Worm (Caenorhabditis elegans): ENCODE data around the gene tomm-20.

The tomm-20 gene

ce11 chrV:12343419-12343969 is at the start of gene tomm-20:
TSS of gene tomm-20 (minus strand) at chrV:12343469.
- TF ChIP-seq lin-26 (GFP tag; IDR thresholded peaks at IDR 0.05), result no peak
- TF ChIP-seq bed-2 (GFP tag; IDR thresholded peaks at IDR 0.05), result no peak
- peak; percentile 40 for TF ChIP-seq snpc-1.1 (tag; optimal IDR thresholded peaks at IDR 0.05; ENCODE audit: insufficient read depth)
- no peak for TF ChIP-seq sdz-38 (tag; optimal IDR thresholded peaks at IDR 0.05)
- TF ChIP-seq mxl-1 (tag; optimal IDR thresholded peaks at IDR 0.05), result no peak
- peak; percentile 47 for TF ChIP-seq snpc-4 (GFP tag; optimal IDR thresholded peaks at IDR 0.05)
- peak; percentile 77 to 85 (median 78) for TF ChIP-seq snpc-4 (tag; optimal IDR thresholded peaks at IDR 0.05)
- TF ChIP-seq ceh-40 (GFP tag; IDR thresholded peaks at IDR 0.05), result no peak
- TF ChIP-seq ztf-25 (GFP tag; IDR thresholded peaks at IDR 0.05), result no peak
- TF ChIP-seq ccch-3 (GFP tag; optimal IDR thresholded peaks at IDR 0.05), result no peak
- peak; percentile 18 for TF ChIP-seq atf-7 (tag; optimal IDR thresholded peaks at IDR 0.05)
- TF ChIP-seq ztf-28 (GFP tag; IDR thresholded peaks at IDR 0.05), result no peak
- TF ChIP-seq tbx-9 (tag; optimal IDR thresholded peaks at IDR 0.05; ENCODE audit: borderline replicate concordance), result no peak
- no peak for TF ChIP-seq ceh-58 (GFP tag; IDR thresholded peaks at IDR 0.05)
- TF ChIP-seq F33H1.4 (GFP tag; IDR thresholded peaks at IDR 0.05), result peak; percentile 73
- peak; percentile 47 for TF ChIP-seq somi-1 (GFP tag; optimal IDR thresholded peaks at IDR 0.05)
- TF ChIP-seq rec-8 (tag; optimal IDR thresholded peaks at IDR 0.05), result no peak
- no peak for TF ChIP-seq aptf-3 (GFP tag; IDR thresholded peaks at IDR 0.05)
- TF ChIP-seq K12H6.12 (tag; optimal IDR thresholded peaks at IDR 0.05), result peak; percentile 39
- TF ChIP-seq hmg-1.2 (GFP tag; IDR thresholded peaks at IDR 0.05), result peak; percentile 74
- no peak for TF ChIP-seq Y95B8A.8 (GFP tag; IDR thresholded peaks at IDR 0.05)
- no peak for TF ChIP-seq fkh-3 (tag; optimal IDR thresholded peaks at IDR 0.05)
- no peak for TF ChIP-seq mes-4 (tag; optimal IDR thresholded peaks at IDR 0.05)
- TF ChIP-seq ztf-3 (GFP tag; optimal IDR thresholded peaks at IDR 0.05), result no peak
- peak; percentile 81 for TF ChIP-seq ceh-100 (GFP tag; IDR thresholded peaks at IDR 0.05)
- peak; percentile 37 for TF ChIP-seq pha-4 (tag; optimal IDR thresholded peaks at IDR 0.05)
- no peak for TF ChIP-seq hlh-26 (GFP tag; conservative IDR thresholded peaks at IDR 0.05)
- peak; percentile 23 for TF ChIP-seq athp-1 (tag; optimal IDR thresholded peaks at IDR 0.05)
- TF ChIP-seq F23B12.7 (tag; optimal IDR thresholded peaks at IDR 0.05; ENCODE audit: insufficient read depth), result peak; percentile 83
- TF ChIP-seq hmg-20 (GFP tag; IDR thresholded peaks at IDR 0.05), result peak; percentile 77; the same call in 1 of the 2 replicates
- peak; percentile 87 for TF ChIP-seq madf-3 (GFP tag; IDR thresholded peaks at IDR 0.05)
- TF ChIP-seq nhr-90 (tag; optimal IDR thresholded peaks at IDR 0.05), result no peak
- TF ChIP-seq egl-18 (GFP tag; IDR thresholded peaks at IDR 0.05), result 0 out of 2 replicates have a peak, but pooled peaks have one; percentile 66
- peak; percentile 86 to 98 (median 92) for TF ChIP-seq lin-35 (GFP tag; optimal IDR thresholded peaks at IDR 0.05)
- TF ChIP-seq T26A5.8 (tag; optimal IDR thresholded peaks at IDR 0.05), result no peak
- TF ChIP-seq Y56A3A.18 (GFP tag; IDR thresholded peaks at IDR 0.05), result peak; percentile 84
- no peak for TF ChIP-seq zim-3 (tag; optimal IDR thresholded peaks at IDR 0.05)
- TF ChIP-seq lsy-27 (tag; optimal IDR thresholded peaks at IDR 0.05; ENCODE audit: borderline replicate concordance, insufficient read depth), result no peak
- TF ChIP-seq B0261.1 (tag; optimal IDR thresholded peaks at IDR 0.05), result peak; percentile 31
- peak; percentile 38 for TF ChIP-seq hrde-1 (tag; optimal IDR thresholded peaks at IDR 0.05; ENCODE audit: borderline replicate concordance)
- TF ChIP-seq dpl-1 (GFP tag; optimal IDR thresholded peaks at IDR 0.05), result peak; percentile 98
- TF ChIP-seq nhr-80 (tag; optimal IDR thresholded peaks at IDR 0.05), result peak; percentile 58
- no peak for TF ChIP-seq Y79H2A.3 (GFP tag; conservative IDR thresholded peaks at IDR 0.05)
- TF ChIP-seq Y53F4B.3 (GFP tag; IDR thresholded peaks at IDR 0.05), result no peak
- no peak for TF ChIP-seq dpff-1 (tag; optimal IDR thresholded peaks at IDR 0.05)
- TF ChIP-seq mel-28 (tag; optimal IDR thresholded peaks at IDR 0.05; ENCODE audit: borderline replicate concordance), result no peak
- TF ChIP-seq akir-1 (GFP tag; optimal IDR thresholded peaks at IDR 0.05), result no peak
- peak; percentile 99 for TF ChIP-seq ztf-18 (tag; optimal IDR thresholded peaks at IDR 0.05)
